Worm (Caenorhabditis elegans) whole organism, mixed stage, embryonic: ENCODE measurements around the gene C01G6.3.

Experiments used
- ces-1 ChIP-seq: fragments of 150-350 bp; optimal IDR thresholded peaks from 2 replicates; lab custom pipeline; 2014; ENCODE audit warnings: missing biosample characterization, missing genetic modification reagents, missing genetic modification characterization
- elt-1 ChIP-seq: sonication (generic microtip); optimal IDR thresholded peaks from 2 replicates; lab custom pipeline; 2017; ENCODE audit warnings: missing genetic modification characterization, mild to moderate bottlenecking, missing compliant biosample characterization, antibody characterized with exemption, moderate library complexity, borderline replicate concordance; ENCODE audit not compliant: insufficient read depth
- elt-3 ChIP-seq: fragments of 150-350 bp; optimal IDR thresholded peaks from 2 replicates; lab custom pipeline; 2014; ENCODE audit warnings: missing biosample characterization, missing genetic modification characterization
- lin-32 ChIP-seq: fragments of 200-800 bp; sonication (Bioruptor generic); optimal IDR thresholded peaks from 2 replicates; lab custom pipeline; 2018; ENCODE audit warnings: mild to moderate bottlenecking, missing genetic modification characterization, missing compliant biosample characterization
- lsy-2 ChIP-seq: fragments of 150-350 bp; optimal IDR thresholded peaks from 2 replicates; lab custom pipeline; 2014; ENCODE audit warnings: missing biosample characterization, missing genetic modification characterization
- nhr-237 ChIP-seq: fragments of 150-350 bp; optimal IDR thresholded peaks from 2 replicates; lab custom pipeline; 2014; ENCODE audit warnings: missing biosample characterization, missing genetic modification characterization
- pha-4 ChIP-seq: fragments of 150-350 bp; optimal IDR thresholded peaks from 2 replicates; lab custom pipeline; 2018; ENCODE audit warnings: missing biosample characterization, missing genetic modification reagents, missing genetic modification characterization
- sptf-1 ChIP-seq: sonication (generic microtip); optimal IDR thresholded peaks from 2 replicates; lab custom pipeline; 2017; ENCODE audit warnings: mild to moderate bottlenecking, missing genetic modification characterization, moderate library complexity, missing compliant biosample characterization
- unc-39 ChIP-seq: fragments of 150-350 bp; optimal IDR thresholded peaks from 2 replicates; lab custom pipeline; 2014; ENCODE audit warnings: missing biosample characterization, missing genetic modification characterization
- ztf-11 ChIP-seq: fragments of 150-350 bp; optimal IDR thresholded peaks from 2 replicates; lab custom pipeline; 2014; ENCODE audit warnings: missing biosample characterization, missing genetic modification characterization

- TF ChIP-seq sptf-1 (tag; lab: Kevin White, UChicago) (no peak), pha-4 (tag; lab: Kevin White, UChicago) (peak; percentile 51), lin-32 (GFP tag; lab: Kevin White, UChicago) (no peak), nhr-237 (tag; lab: Kevin White, UChicago) (peak; percentile 25), ztf-11 (tag; lab: Kevin White, UChicago) (no peak), ces-1 (GFP tag; lab: Kevin White, UChicago) (peak; percentile 15), elt-3 (tag; lab: Kevin White, UChicago) (no peak), unc-39 (no peak), elt-1 (tag; lab: Kevin White, UChicago) (no peak), lsy-2 (tag; lab: Kevin White, UChicago) (no peak)
These were observed 26.9 kb upstream of the C01G6.3 start for ce11 chrII:9242804-9243203.
